Worm (Caenorhabditis elegans): ENCODE data around the gene F47B8.8.

The F47B8.8 gene

DNA sequence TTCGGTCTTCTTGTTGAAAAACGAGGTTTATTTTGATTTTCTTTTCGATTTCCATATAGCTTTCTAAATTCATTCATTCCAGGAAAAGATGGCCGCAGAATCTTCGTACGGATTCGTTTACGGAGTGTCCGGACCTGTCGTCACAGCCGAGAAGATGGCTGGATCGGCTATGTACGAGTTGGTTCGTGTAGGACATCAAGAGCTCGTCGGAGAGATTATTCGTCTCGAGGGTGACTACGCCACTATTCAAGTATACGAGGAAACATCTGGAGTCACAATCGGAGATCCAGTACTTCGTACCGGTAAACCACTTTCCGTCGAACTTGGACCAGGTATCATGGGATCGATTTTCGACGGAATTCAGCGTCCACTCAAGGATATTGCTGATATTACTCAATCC is 20.1 kb downstream of the F47B8.8 start, which contains the start of gene vha-13:
TSS of gene vha-13 (plus strand) at position 81 of the 400 bp plus-strand sequence.
- TF ChIP-seq nhr-85 (tag), result peak; percentile 42
- TF ChIP-seq efl-1 (optimal IDR thresholded peaks at IDR 0.05), result no peak
- TF ChIP-seq efl-1 (GFP tag; optimal IDR thresholded peaks at IDR 0.05 in 1 of 2), result peak in 1 of 2 experiments; percentile 65
- no peak for TF ChIP-seq C16A3.4 (tag; optimal IDR thresholded peaks at IDR 0.05)

DNA sequence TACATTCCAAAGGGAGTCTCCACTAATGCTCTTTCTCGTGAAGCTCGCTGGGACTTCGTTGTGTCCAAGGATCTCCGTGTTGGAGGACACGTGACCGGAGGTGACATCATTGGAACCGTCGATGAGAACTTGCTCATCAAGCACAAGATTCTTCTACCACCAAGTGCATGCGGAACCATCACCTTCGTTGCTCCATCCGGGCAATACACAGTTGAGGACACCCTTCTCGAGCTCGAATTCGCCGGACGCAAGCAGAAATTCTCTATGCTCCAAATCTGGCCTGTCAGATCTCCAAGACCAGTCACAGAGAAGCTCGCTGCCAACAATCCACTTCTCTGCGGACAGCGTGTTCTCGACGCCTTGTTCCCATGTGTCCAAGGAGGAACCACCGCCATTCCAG is 20.5 kb downstream of the F47B8.8 start:
- TF ChIP-seq snpc-4 (tag; optimal IDR thresholded peaks at IDR 0.05) (no peak), unc-130 (tag; optimal IDR thresholded peaks at IDR 0.05) (no peak)

DNA sequence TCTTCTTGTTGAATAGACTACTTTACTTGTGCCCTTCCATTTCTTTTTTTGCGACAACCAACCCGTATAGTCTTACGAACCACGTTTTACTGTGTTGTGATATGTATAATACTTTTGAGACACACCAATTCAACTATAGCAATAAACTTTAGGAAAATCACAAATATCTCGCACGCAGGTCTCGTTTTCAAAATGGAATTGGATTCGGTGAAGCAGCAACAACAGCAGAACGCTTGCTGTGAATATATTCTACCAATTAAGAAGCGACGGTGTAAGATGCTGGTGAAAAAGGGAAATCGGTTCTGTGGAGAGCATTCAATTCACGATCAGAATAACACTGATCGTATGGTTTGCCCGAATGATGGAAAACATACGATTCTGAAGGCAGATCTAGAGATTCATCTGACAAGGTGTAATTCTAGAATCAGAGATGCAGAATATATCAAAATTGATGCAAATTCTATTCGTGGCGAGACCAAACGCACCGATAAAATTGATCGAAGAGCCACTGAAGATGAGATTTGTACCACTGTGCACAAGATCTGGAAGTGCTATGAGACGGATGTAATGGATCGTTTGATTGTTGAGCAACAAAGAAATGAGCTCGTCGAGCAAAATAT is 22.8 kb downstream of the F47B8.8 start, which contains the start of gene Y49A3A.3:
TSS of gene Y49A3A.3 (plus strand) at position 153 of the 620 bp plus-strand sequence.
- TF ChIP-seq elt-2 (tag; optimal IDR thresholded peaks at IDR 0.05) (peak; percentile 15), fkh-8 (tag; optimal IDR thresholded peaks at IDR 0.05) (no peak), ceh-8 (GFP tag; optimal IDR thresholded peaks at IDR 0.05) (no peak), sup-37 (GFP tag; optimal IDR thresholded peaks at IDR 0.05) (no peak), nhr-12 (tag; optimal IDR thresholded peaks at IDR 0.05) (no peak), fkh-10 (GFP tag; optimal IDR thresholded peaks at IDR 0.05) (no peak), unc-130 (tag; optimal IDR thresholded peaks at IDR 0.05) (no peak), nhr-90 (tag; optimal IDR thresholded peaks at IDR 0.05; ENCODE audit: poor library complexity) (peak; percentile 67), C34B4.2 (tag; optimal IDR thresholded peaks at IDR 0.05) (no peak), mef-2 (tag; optimal IDR thresholded peaks at IDR 0.05) (no peak), lin-13 (GFP tag; optimal IDR thresholded peaks at IDR 0.05) (no peak), ama-1 (optimal IDR thresholded peaks at IDR 0.05) (peak; percentile 7), ztf-11 (tag; optimal IDR thresholded peaks at IDR 0.05) (no peak), grh-1 (GFP tag; IDR thresholded peaks at IDR 0.05) (no peak), efl-1 (optimal IDR thresholded peaks at IDR 0.05) (peak; percentile 9 to 32), efl-1 (GFP tag; optimal IDR thresholded peaks at IDR 0.05 in 1 of 2) (peak in 1 of 2 experiments; percentile 95), rnt-1 (tag; optimal IDR thresholded peaks at IDR 0.05) (peak; percentile 11), nhr-47 (tag; optimal IDR thresholded peaks at IDR 0.05) (peak; percentile 20), dsc-1 (tag; optimal IDR thresholded peaks at IDR 0.05) (no peak), isw-1 (GFP tag; IDR thresholded peaks at IDR 0.05) (no peak), nhr-71 (tag; optimal IDR thresholded peaks at IDR 0.05) (peak; percentile 60), snpc-4 (tag; optimal IDR thresholded peaks at IDR 0.05) (no peak), nhr-20 (tag; optimal IDR thresholded peaks at IDR 0.05) (peak; percentile 15), lin-35 (GFP tag; optimal IDR thresholded peaks at IDR 0.05) (peak in 1 of 2 experiments; percentile 34), vab-15 (tag; optimal IDR thresholded peaks at IDR 0.05) (no peak), skn-1 (tag; optimal IDR thresholded peaks at IDR 0.05) (no peak), ceh-63 (GFP tag; optimal IDR thresholded peaks at IDR 0.05) (no peak), dpl-1 (GFP tag; optimal IDR thresholded peaks at IDR 0.05) (no peak), aly-2 (tag; optimal IDR thresholded peaks at IDR 0.05) (peak; percentile 98), snu-23 (GFP tag; optimal IDR thresholded peaks at IDR 0.05) (peak; percentile 10), ceh-88 (GFP tag; IDR thresholded peaks at IDR 0.05) (no peak), ztf-4 (tag; optimal IDR thresholded peaks at IDR 0.05) (peak; percentile 29), ces-1 (GFP tag; optimal IDR thresholded peaks at IDR 0.05) (no peak)

DNA sequence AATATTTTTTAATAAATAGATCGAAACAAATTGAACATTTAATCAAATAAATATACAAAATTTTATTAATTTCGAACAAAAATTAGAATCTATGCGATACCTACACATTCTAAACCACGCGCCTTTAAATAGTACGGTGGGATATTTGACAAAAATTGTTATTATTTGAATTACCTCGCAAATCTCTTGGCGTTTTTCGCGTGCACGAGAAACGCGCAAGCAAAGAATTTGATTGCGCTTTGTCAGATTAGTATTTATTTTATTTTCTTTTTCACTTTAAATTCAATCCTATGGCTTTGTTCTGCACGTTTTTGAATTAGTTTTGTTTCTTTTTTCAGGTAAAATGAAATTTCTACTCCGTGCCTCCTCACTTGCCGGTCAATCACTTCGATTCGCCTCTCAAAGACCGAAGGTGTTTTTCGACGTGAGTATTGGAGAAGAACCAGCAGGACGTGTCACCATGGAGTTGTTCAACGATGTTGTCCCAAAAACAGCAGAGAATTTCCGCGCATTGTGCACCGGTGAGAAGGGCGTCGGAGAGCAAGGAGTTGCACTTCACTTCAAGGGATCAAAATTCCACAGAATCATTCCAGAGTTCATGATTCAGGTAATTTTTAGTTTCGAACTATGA is 24.3 kb downstream of the F47B8.8 start, which contains the start of gene cyn-1:
TSS of gene cyn-1 (plus strand) at position 339 of the 631 bp plus-strand sequence.
- TF ChIP-seq tlp-1 (tag; optimal IDR thresholded peaks at IDR 0.05), result no peak
- peak; percentile 66 for TF ChIP-seq ztf-4 (tag; optimal IDR thresholded peaks at IDR 0.05)
- peak; percentile 67 for TF ChIP-seq fkh-10 (GFP tag; optimal IDR thresholded peaks at IDR 0.05)
- TF ChIP-seq nhr-84 (tag; optimal IDR thresholded peaks at IDR 0.05), result no peak
- TF ChIP-seq sup-37 (GFP tag; optimal IDR thresholded peaks at IDR 0.05), result peak; percentile 9
- peak; percentile 52 for TF ChIP-seq nhr-11 (tag; optimal IDR thresholded peaks at IDR 0.05)
- peak; percentile 96 for TF ChIP-seq mep-1 (tag; optimal IDR thresholded peaks at IDR 0.05)
- TF ChIP-seq pax-3 (tag; optimal IDR thresholded peaks at IDR 0.05), result peak; percentile 85
- peak; percentile 80 for TF ChIP-seq lin-15B (tag; optimal IDR thresholded peaks at IDR 0.05)
- TF ChIP-seq aha-1 (tag; optimal IDR thresholded peaks at IDR 0.05), result peak; percentile 29
- peak; percentile 72 for TF ChIP-seq grh-1 (GFP tag; IDR thresholded peaks at IDR 0.05)
- peak; percentile 92 for TF ChIP-seq lsy-2 (tag; optimal IDR thresholded peaks at IDR 0.05)
- TF ChIP-seq hlh-4 (tag; optimal IDR thresholded peaks at IDR 0.05), result no peak
- TF ChIP-seq ztf-11 (tag; optimal IDR thresholded peaks at IDR 0.05), result peak in 1 of 2 experiments; percentile 69
- no peak for TF ChIP-seq nhr-76 (tag; optimal IDR thresholded peaks at IDR 0.05)
- peak; percentile 83 for TF ChIP-seq snpc-4 (tag; optimal IDR thresholded peaks at IDR 0.05)
- peak; percentile 71 for TF ChIP-seq nhr-77 (tag; optimal IDR thresholded peaks at IDR 0.05)
- TF ChIP-seq egl-13 (tag; optimal IDR thresholded peaks at IDR 0.05), result peak; percentile 76
- TF ChIP-seq ceh-88 (GFP tag; IDR thresholded peaks at IDR 0.05), result peak; percentile 54

Data from whole organism, L1 larva.